Worm (Caenorhabditis elegans) whole organism, young adult: ENCODE results near the gene zak-1.

ENCODE experiments used
- B0019.2 ChIP-seq: fragments of 200-800 bp; sonication (Bioruptor generic); conservative IDR thresholded peaks from 2 replicates; pipeline ENCODE4 v1.3.6; 2022; ENCODE audit warnings: missing genetic modification reagents, missing genetic modification characterization, missing compliant biosample characterization
- C06A6.2 ChIP-seq: fragments of 200-800 bp; sonication (Bioruptor generic); conservative IDR thresholded peaks from 2 replicates; pipeline ENCODE4 v1.3.6; 2022; ENCODE audit warnings: missing genetic modification characterization, missing compliant biosample characterization
- F33H1.4 ChIP-seq: fragments of 200-800 bp; sonication (Bioruptor generic); IDR thresholded peaks from 2 replicates; pipeline ENCODE4 v1.3.6; 2022; ENCODE audit warnings: missing genetic modification reagents, missing genetic modification characterization, missing compliant biosample characterization
- Y95B8A.8 ChIP-seq: fragments of 200-800 bp; sonication (Bioruptor generic); IDR thresholded peaks from 2 replicates; pipeline ENCODE4 v1.3.6; 2022; ENCODE audit warnings: missing genetic modification reagents, missing genetic modification characterization, missing compliant biosample characterization
- ama-1 ChIP-seq, 3 experiments: fragments of 150-350 bp in 1 of 3; sonication (generic microtip) in 2 of 3; optimal IDR thresholded peaks; 2 replicates each; lab custom pipeline; 2014 to 2018; ENCODE audit warnings: missing biosample characterization in 2 of 3, missing genetic modification characterization in 2 of 3, missing genetic modification reagents in 2 of 3
- bed-1 ChIP-seq: fragments of 200-800 bp; sonication (Bioruptor generic); IDR thresholded peaks from 2 replicates; pipeline ENCODE4 v1.3.6; 2022; ENCODE audit warnings: missing genetic modification reagents, missing genetic modification characterization, missing compliant biosample characterization
- dpl-1 ChIP-seq: fragments of 150-350 bp; optimal IDR thresholded peaks from 2 replicates; lab custom pipeline; 2014; ENCODE audit warnings: missing biosample characterization, missing genetic modification reagents, missing genetic modification characterization
- efl-1 ChIP-seq: fragments of 150-350 bp; optimal IDR thresholded peaks from 2 replicates; lab custom pipeline; 2014; ENCODE audit warnings: missing biosample characterization, missing genetic modification reagents, missing genetic modification characterization
- sea-2 ChIP-seq: fragments of 200-800 bp; sonication (Bioruptor generic); IDR thresholded peaks from 2 replicates; pipeline ENCODE4 v1.3.6; 2022; ENCODE audit warnings: missing genetic modification characterization, missing compliant biosample characterization
- unc-62 ChIP-seq: fragments of 150-350 bp; optimal IDR thresholded peaks from 2 replicates; lab custom pipeline; 2014; ENCODE audit warnings: missing biosample characterization, missing genetic modification reagents, missing genetic modification characterization
- ztf-26 ChIP-seq: sonication (generic microtip); optimal IDR thresholded peaks from 2 replicates; lab custom pipeline; 2017; ENCODE audit warnings: missing genetic modification characterization, missing compliant biosample characterization

- no peak for TF ChIP-seq C06A6.2 (GFP tag; lab: Robert Waterston, UW)
- TF ChIP-seq B0019.2 (GFP tag; lab: Robert Waterston, UW): no peak
- no peak for TF ChIP-seq dpl-1 (GFP tag; lab: Kevin White, UChicago)
- TF ChIP-seq F33H1.4 (GFP tag; lab: Robert Waterston, UW): no peak
- no peak for TF ChIP-seq efl-1
- TF ChIP-seq unc-62 (GFP tag; lab: Kevin White, UChicago): no peak
- no peak for TF ChIP-seq sea-2 (GFP tag; lab: Robert Waterston, UW)
- peak; percentile 26 for TF ChIP-seq ztf-26 (tag; lab: Kevin White, UChicago)
- TF ChIP-seq Y95B8A.8 (GFP tag; lab: Robert Waterston, UW): no peak
- TF ChIP-seq ama-1 (optimal IDR thresholded peaks at IDR 0.05; lab: Kevin White, UChicago): no peak
- peak in 1 of 2 experiments; percentile 48 for TF ChIP-seq ama-1 (GFP tag; optimal IDR thresholded peaks at IDR 0.05; lab: Kevin White, UChicago)
- no peak for TF ChIP-seq bed-1 (GFP tag; lab: Robert Waterston, UW)
Observed at ce11 chrIII:6888497-6888896, 31.9 kb upstream of the zak-1 start.
